Worm (Caenorhabditis elegans) whole organism, L3 larva: Measurements from ENCODE around the gene rpn-9.

Experiments used
- ama-1 ChIP-seq: fragments of 150-350 bp; optimal IDR thresholded peaks from 2 replicates; lab custom pipeline; 2018
- egl-27 ChIP-seq: sonication (generic microtip); optimal IDR thresholded peaks from 4 replicates; lab custom pipeline; 2017; ENCODE audit warnings: missing biosample characterization, missing genetic modification reagents, missing genetic modification characterization
- fkh-10 ChIP-seq: sonication (generic microtip); optimal IDR thresholded peaks from 2 replicates; lab custom pipeline; 2017; ENCODE audit warnings: missing biosample characterization, missing genetic modification reagents, missing genetic modification characterization
- mdl-1 ChIP-seq: fragments of 150-350 bp; optimal IDR thresholded peaks from 2 replicates; lab custom pipeline; 2014; ENCODE audit warnings: missing biosample characterization, missing genetic modification characterization
- nfya-1 ChIP-seq: sonication (generic microtip); optimal IDR thresholded peaks from 2 replicates; lab custom pipeline; 2017; ENCODE audit warnings: missing genetic modification characterization, mild to moderate bottlenecking, missing compliant biosample characterization, antibody characterized with exemption, moderate library complexity; ENCODE audit not compliant: insufficient read depth
- nhr-12 ChIP-seq: fragments of 150-350 bp; optimal IDR thresholded peaks from 2 replicates; lab custom pipeline; 2014; ENCODE audit warnings: missing biosample characterization, missing genetic modification characterization
- nhr-23 ChIP-seq: fragments of 150-350 bp; optimal IDR thresholded peaks from 2 replicates; lab custom pipeline; 2014; ENCODE audit warnings: missing biosample characterization, missing genetic modification reagents, missing genetic modification characterization
- nhr-237 ChIP-seq: fragments of 150-350 bp; optimal IDR thresholded peaks from 2 replicates; lab custom pipeline; 2014; ENCODE audit warnings: missing biosample characterization, missing genetic modification characterization
- nhr-28 ChIP-seq: fragments of 150-350 bp; optimal IDR thresholded peaks from 2 replicates; lab custom pipeline; 2014; ENCODE audit warnings: missing biosample characterization, missing genetic modification characterization
- pqm-1 ChIP-seq: fragments of 150-350 bp; optimal IDR thresholded peaks from 2 replicates; lab custom pipeline; 2017; ENCODE audit warnings: missing biosample characterization, missing genetic modification characterization, inconsistent platforms
- skn-1 ChIP-seq: fragments of 150-350 bp; optimal IDR thresholded peaks from 2 replicates; lab custom pipeline; 2014; ENCODE audit warnings: missing biosample characterization, missing genetic modification characterization
- tbx-2 ChIP-seq: sonication (generic microtip); optimal IDR thresholded peaks from 2 replicates; lab custom pipeline; 2016; ENCODE audit warnings: mild to moderate bottlenecking, missing genetic modification characterization, missing compliant biosample characterization
- unc-62 ChIP-seq: fragments of 150-350 bp; sonication (generic microtip); optimal IDR thresholded peaks from 4 replicates; lab custom pipeline; 2014; ENCODE audit warnings: missing biosample characterization, missing genetic modification reagents, missing genetic modification characterization
- ztf-11 ChIP-seq: fragments of 150-350 bp; optimal IDR thresholded peaks from 2 replicates; lab custom pipeline; 2014; ENCODE audit warnings: missing biosample characterization, missing genetic modification characterization

- TF ChIP-seq tbx-2 (no peak), egl-27 (tag; lab: Kevin White, UChicago) (no peak), nhr-237 (tag; lab: Kevin White, UChicago) (no peak), fkh-10 (GFP tag; lab: Kevin White, UChicago) (no peak), ama-1 (no peak), nhr-12 (tag; lab: Kevin White, UChicago) (no peak), unc-62 (GFP tag; lab: Kevin White, UChicago) (no peak), skn-1 (no peak), pqm-1 (no peak), nfya-1 (no peak), mdl-1 (tag; lab: Kevin White, UChicago) (no peak), nhr-23 (tag; lab: Kevin White, UChicago) (no peak), ztf-11 (tag; lab: Kevin White, UChicago) (no peak), nhr-28 (tag; lab: Kevin White, UChicago) (no peak)
Measured at ce11 chrII:11281666-11282065, 42.9 kb upstream of the rpn-9 start, which contains the start of gene unc-130.
